Fruit fly (Drosophila melanogaster): ENCODE data around the gene LysX.

dm6 chr3L:1170611-1171010 is 24.5 kb downstream of the LysX start:
- TF ChIP-seq OdsH (GFP tag; optimal IDR thresholded peaks at IDR 0.05) (no peak), h (GFP tag; optimal IDR thresholded peaks at IDR 0.05) (no peak), CG9705 (GFP tag; optimal IDR thresholded peaks at IDR 0.05) (no peak), sv (GFP tag; optimal IDR thresholded peaks at IDR 0.05) (no peak), dl (GFP tag; optimal IDR thresholded peaks at IDR 0.05; ENCODE audit: insufficient read depth in 1 of 2, partially characterized antibody in 2 of 2) (no peak)
